Fruit fly (Drosophila melanogaster): Measurements from ENCODE around the gene ppan.
A peak's percentile ranks its signal among the peaks of the same experiment; 100 is the strongest.

The ppan gene

dm6 chr3R:21155931-21156488, 40.0 kb downstream of the ppan start (continued):
- TF ChIP-seq CG9876 (GFP tag; optimal IDR thresholded peaks at IDR 0.05) (no peak), YL-1 (GFP tag; optimal IDR thresholded peaks at IDR 0.05) (no peak), Bdp1 (GFP tag; optimal IDR thresholded peaks at IDR 0.05) (no peak), Blimp-1 (GFP tag; optimal IDR thresholded peaks at IDR 0.05) (no peak), Dip3 (GFP tag; optimal IDR thresholded peaks at IDR 0.05) (peak; percentile 36), CG43689 (GFP tag; IDR thresholded peaks at IDR 0.05) (no peak), unc-4 (GFP tag; IDR thresholded peaks at IDR 0.05; ENCODE audit: partially characterized antibody) (peak; percentile 60), CoRest (tag; optimal IDR thresholded peaks at IDR 0.05) (peak; percentile 63), CG11723 (GFP tag; optimal IDR thresholded peaks at IDR 0.05) (no peak), fd96Cb (tag; optimal IDR thresholded peaks at IDR 0.05) (no peak), CG10209 (GFP tag; optimal IDR thresholded peaks at IDR 0.05) (no peak), grn (GFP tag; optimal IDR thresholded peaks at IDR 0.05) (no peak), CG18764 (GFP tag; optimal IDR thresholded peaks at IDR 0.05) (no peak), Atf-2 (GFP tag; optimal IDR thresholded peaks at IDR 0.05) (no peak), CG10321 (GFP tag; IDR thresholded peaks at IDR 0.05) (no peak), CG6254 (GFP tag; optimal IDR thresholded peaks at IDR 0.05) (no peak), Dref (GFP tag; IDR thresholded peaks at IDR 0.05) (peak; percentile 87), dm (GFP tag; optimal IDR thresholded peaks at IDR 0.05) (no peak), CG7357 (GFP tag; IDR thresholded peaks at IDR 0.05) (no peak), Gsc (GFP tag; IDR thresholded peaks at IDR 0.05) (no peak), sna (GFP tag; IDR thresholded peaks at IDR 0.05; ENCODE audit: partially characterized antibody) (peak; percentile 71), tna (GFP tag; IDR thresholded peaks at IDR 0.05; ENCODE audit: partially characterized antibody) (peak; percentile 53; the same call in 1 of the 2 replicates), CG15601 (tag; optimal IDR thresholded peaks at IDR 0.05) (no peak), CG30403 (GFP tag; optimal IDR thresholded peaks at IDR 0.05) (no peak), CG18262 (tag; optimal IDR thresholded peaks at IDR 0.05) (no peak), CG8089 (GFP tag; optimal IDR thresholded peaks at IDR 0.05) (no peak), Mes4 (GFP tag; optimal IDR thresholded peaks at IDR 0.05) (no peak), cas (GFP tag; IDR thresholded peaks at IDR 0.05) (no peak), ken (GFP tag; IDR thresholded peaks at IDR 0.05) (no peak), CG32772 (GFP tag; IDR thresholded peaks at IDR 0.05) (no peak), CG1602 (GFP tag; optimal IDR thresholded peaks at IDR 0.05) (no peak), CG4360 (GFP tag; IDR thresholded peaks at IDR 0.05) (no peak), CHES-1-like (GFP tag; optimal IDR thresholded peaks at IDR 0.05) (no peak), HLH54F (GFP tag; optimal IDR thresholded peaks at IDR 0.05) (no peak), gem (tag; optimal IDR thresholded peaks at IDR 0.05) (peak; percentile 10), NFAT (GFP tag; IDR thresholded peaks at IDR 0.05) (no peak), CG12155 (GFP tag; optimal IDR thresholded peaks at IDR 0.05) (peak; percentile 65), cwo (GFP tag; optimal IDR thresholded peaks at IDR 0.05) (no peak), trh (GFP tag; optimal IDR thresholded peaks at IDR 0.05) (no peak), odd (GFP tag; optimal IDR thresholded peaks at IDR 0.05) (no peak), aop (GFP tag; IDR thresholded peaks at IDR 0.05) (no peak), Xbp1 (GFP tag; optimal IDR thresholded peaks at IDR 0.05) (no peak), CG17361 (GFP tag; IDR thresholded peaks at IDR 0.05) (0 out of 3 replicates have a peak, but pooled peaks have one; percentile 25), CG6791 (GFP tag; IDR thresholded peaks at IDR 0.05; ENCODE audit: partially characterized antibody) (peak; percentile 51; the same call in 2 of the 3 replicates), Max (GFP tag; optimal IDR thresholded peaks at IDR 0.05) (no peak), croc (GFP tag; conservative IDR thresholded peaks at IDR 0.05) (no peak), CG8924 (tag; optimal IDR thresholded peaks at IDR 0.05) (no peak), CG18476 (GFP tag; optimal IDR thresholded peaks at IDR 0.05) (no peak), CG16813 (GFP tag; IDR thresholded peaks at IDR 0.05; ENCODE audit: partially characterized antibody) (peak; percentile 54; the same call in 2 of the 3 replicates), Opbp (GFP tag; IDR thresholded peaks at IDR 0.05; ENCODE audit: partially characterized antibody) (peak; percentile 53; the same call in 2 of the 3 replicates), CG3838 (GFP tag; optimal IDR thresholded peaks at IDR 0.05) (no peak)
